Fruit fly (Drosophila melanogaster): ENCODE measurements around the gene CG15200.

CG15200 gene

dm6 chrX:11153826-11154510, 28.8 kb upstream of the CG15200 start, which contains the start of the genes rtv and Dlic:
TSS of gene rtv (minus strand) at chrX:11153990.
TSS of gene Dlic (plus strand) at chrX:11154421.
- TF ChIP-seq CG8478 (optimal IDR thresholded peaks at IDR 0.05) (no peak), CTCF (optimal IDR thresholded peaks at IDR 0.05) (peak; percentile 83 to 89)

dm6 chrX:11154511-11155197, 28.1 kb upstream of the CG15200 start:
- TF ChIP-seq CG8478 (optimal IDR thresholded peaks at IDR 0.05) (no peak), CTCF (optimal IDR thresholded peaks at IDR 0.05) (peak; percentile 1 to 18)

dm6 chrX:11155808-11156589, 26.7 kb upstream of the CG15200 start:
- TF ChIP-seq CG8478 (optimal IDR thresholded peaks at IDR 0.05), result no peak
- no peak for TF ChIP-seq CTCF (optimal IDR thresholded peaks at IDR 0.05)

- TF ChIP-seq CTCF (optimal IDR thresholded peaks at IDR 0.05), result no peak
- no peak for TF ChIP-seq CG8478 (optimal IDR thresholded peaks at IDR 0.05)
Observed at dm6 chrX:11159710-11160446, 22.9 kb upstream of the CG15200 start, which contains the start of gene CG32668. TSS of gene CG32668 (minus strand) at chrX:11159760.

- no peak for TF ChIP-seq CTCF (optimal IDR thresholded peaks at IDR 0.05)
- TF ChIP-seq CG8478 (optimal IDR thresholded peaks at IDR 0.05), result no peak
Observed at dm6 chrX:11168958-11169357, 13.8 kb upstream of the CG15200 start, which contains the start of gene Antdh. TSS of gene Antdh (minus strand) at chrX:11169058.

dm6 chrX:11170578-11170977, 12.2 kb upstream of the CG15200 start, which contains the start of gene CG1394:
TSS of gene CG1394 (minus strand) at chrX:11170678.
- TF ChIP-seq CG8478 (optimal IDR thresholded peaks at IDR 0.05) (no peak), CTCF (optimal IDR thresholded peaks at IDR 0.05) (no peak)

- TF ChIP-seq CTCF (optimal IDR thresholded peaks at IDR 0.05) (no peak), CG8478 (optimal IDR thresholded peaks at IDR 0.05) (no peak)
Observed at dm6 chrX:11176073-11176472, 6.7 kb upstream of the CG15200 start.

DNA sequence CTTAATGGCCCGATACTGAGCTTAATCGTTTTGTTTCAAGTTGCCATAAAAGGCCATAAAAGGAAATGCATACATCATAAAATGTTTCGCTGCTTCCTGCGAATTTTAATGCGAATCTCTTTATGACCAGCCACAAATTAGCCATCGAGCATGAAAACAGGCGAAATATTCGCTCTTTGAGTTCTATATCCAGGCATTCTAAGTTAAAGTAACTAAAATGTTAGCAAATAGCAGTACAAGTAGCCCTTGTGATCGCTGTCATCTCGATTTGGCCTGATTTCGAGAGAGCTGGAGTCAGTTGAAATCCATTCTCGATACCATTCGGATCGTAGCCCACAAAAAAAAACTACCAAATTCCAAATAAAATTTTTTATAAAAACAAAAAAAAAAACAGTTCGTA, 19.2 kb downstream of the CG15200 start, which contains the start of gene CG11106:
Gene CG11106 (plus strand): TSS at position 301 of the 400 bp plus-strand sequence.
- TF ChIP-seq CTCF (optimal IDR thresholded peaks at IDR 0.05) (no peak), CG8478 (optimal IDR thresholded peaks at IDR 0.05) (no peak)

DNA sequence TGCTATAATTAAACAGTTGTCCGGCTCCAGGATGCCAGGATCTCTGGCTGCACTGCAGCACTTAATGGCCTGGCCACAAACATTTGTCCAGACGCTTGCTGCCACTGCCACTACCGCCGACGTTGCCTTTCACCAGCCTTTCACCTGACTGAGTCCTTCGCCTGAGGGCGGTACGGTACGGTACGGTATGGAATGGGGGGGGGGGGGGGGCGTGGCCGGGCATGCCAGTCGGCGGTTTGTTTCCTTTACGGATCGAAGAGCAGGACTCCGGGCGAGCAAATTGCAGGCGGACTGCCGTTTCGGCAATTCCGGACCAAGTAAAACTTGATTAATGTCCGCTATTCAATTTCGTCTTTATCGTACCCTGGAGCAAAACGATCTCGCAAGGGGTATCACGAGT, 20.4 kb downstream of the CG15200 start:
- no peak for TF ChIP-seq CG8478 (optimal IDR thresholded peaks at IDR 0.05)
- no peak for TF ChIP-seq CTCF (optimal IDR thresholded peaks at IDR 0.05)

Measured in S2 (cell line).